Worm (Caenorhabditis elegans): ENCODE data around the gene T24H10.4.

Gene T24H10.4

DNA sequence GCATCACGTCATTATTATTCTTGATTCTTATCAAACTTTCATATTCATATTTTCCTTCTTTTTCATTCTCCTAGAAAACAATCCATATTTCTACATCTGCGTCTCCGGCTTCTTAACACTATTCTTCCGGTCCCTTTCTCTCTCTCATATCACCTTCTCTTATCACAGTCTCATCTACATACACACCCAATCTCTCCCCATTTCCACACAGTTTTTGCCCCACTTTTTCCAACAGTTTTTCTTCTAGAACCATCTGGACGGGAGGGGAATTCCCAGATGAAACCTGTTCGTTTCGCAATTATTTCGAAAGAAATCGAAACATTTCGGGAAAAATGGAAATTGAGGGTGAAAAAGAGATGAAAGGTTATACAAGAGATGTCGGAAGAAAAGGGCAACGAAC, 18.8 kb downstream of the T24H10.4 start:
- TF ChIP-seq ttx-3 (tag; optimal IDR thresholded peaks at IDR 0.05) (no peak), fkh-10 (GFP tag; optimal IDR thresholded peaks at IDR 0.05) (no peak), elt-2 (tag; optimal IDR thresholded peaks at IDR 0.05) (peak; percentile 75), ama-1 (optimal IDR thresholded peaks at IDR 0.05) (no peak), sox-2 (GFP tag; IDR thresholded peaks at IDR 0.05) (no peak)

DNA sequence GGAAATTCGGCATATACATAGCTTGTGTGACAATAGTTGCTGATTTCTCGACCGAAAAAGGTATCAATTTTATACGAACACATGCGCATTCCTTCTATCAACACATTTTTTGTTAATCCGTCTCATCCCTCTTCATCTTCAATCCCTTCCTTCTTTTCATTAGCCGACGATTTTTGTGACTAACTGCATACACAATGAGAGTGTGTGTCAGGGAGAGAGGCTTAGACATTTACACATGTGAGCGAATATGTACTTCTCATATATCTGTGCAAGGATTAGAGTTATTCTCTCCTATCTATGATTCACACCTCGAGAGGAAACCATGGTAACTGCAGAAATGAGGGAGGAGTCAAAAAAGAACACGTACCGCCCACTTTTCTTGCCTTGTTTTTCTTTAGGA, 21.0 kb downstream of the T24H10.4 start:
- TF ChIP-seq pha-4 (tag; optimal IDR thresholded peaks at IDR 0.05): no peak

DNA sequence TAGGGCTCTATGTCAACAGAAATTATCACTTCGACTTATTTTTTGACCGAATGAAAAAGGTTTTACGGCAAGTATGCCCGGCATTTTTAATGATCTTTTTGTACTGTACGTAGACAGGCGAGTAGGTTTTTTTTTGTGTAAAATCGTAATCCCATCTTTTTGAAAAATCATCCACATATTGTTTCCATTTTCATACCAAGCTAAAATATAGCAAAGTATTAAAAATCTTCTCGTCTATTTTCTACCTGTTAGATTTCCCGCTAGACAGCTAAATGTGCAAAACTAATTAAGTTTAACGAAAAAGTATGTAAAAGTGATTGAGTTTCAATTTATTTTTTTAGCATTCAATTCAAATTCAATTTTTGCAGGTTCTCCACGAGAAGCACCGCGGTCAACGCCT, 22.0 kb downstream of the T24H10.4 start, which contains the start of gene C16D2.1:
Gene C16D2.1 (plus strand): TSS at position 301 of the 400 bp plus-strand sequence.
- TF ChIP-seq syd-9 (tag; optimal IDR thresholded peaks at IDR 0.05) (no peak), ceh-24 (tag; optimal IDR thresholded peaks at IDR 0.05) (no peak)

DNA sequence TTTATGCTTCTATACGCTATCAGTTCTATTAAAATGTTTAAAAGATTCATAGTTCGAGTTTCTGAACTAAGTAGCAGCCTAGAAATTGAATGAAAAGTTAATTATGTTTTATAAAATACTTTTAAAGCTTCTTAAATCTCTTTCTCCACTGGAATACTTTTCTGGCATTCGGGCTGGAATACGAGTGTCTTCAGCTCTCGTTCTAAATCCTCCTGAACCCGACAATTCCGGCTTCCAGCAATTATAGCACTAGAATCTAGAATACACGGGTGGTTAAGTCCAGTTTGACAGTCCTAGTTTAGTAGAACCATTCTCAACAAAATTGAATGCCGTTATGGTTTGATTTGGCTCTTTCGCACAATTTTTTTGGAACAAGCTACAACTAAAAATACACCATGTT, 23.0 kb downstream of the T24H10.4 start:
- TF ChIP-seq ets-4 (tag; optimal IDR thresholded peaks at IDR 0.05) (no peak), C38D4.7 (GFP tag; optimal IDR thresholded peaks at IDR 0.05) (no peak), unc-86 (tag; optimal IDR thresholded peaks at IDR 0.05) (no peak)

DNA sequence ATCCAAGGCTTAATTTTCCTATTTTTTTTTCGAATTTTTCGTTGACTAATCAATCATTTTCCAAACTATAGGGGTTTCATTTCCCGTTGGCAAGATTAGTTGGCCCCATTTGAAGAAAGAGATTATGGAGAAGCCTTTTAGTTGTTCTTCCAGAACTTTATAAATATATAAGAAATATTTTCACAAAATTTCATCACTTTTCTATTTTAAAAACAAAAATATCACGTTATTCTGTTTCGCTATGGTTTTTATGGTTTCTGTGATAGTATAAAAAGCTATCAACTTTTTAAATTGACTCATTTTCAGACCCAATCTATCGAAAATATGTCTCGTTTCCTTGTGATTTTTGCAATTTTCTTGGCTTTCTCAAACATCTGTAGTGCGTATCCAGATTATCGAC, 26.5 kb downstream of the T24H10.4 start, which contains the start of gene nlp-78:
Gene nlp-78 (plus strand): TSS at position 301 of the 400 bp plus-strand sequence.
- TF ChIP-seq hlh-8 (tag; optimal IDR thresholded peaks at IDR 0.05) (no peak), ets-4 (tag; optimal IDR thresholded peaks at IDR 0.05) (no peak), odd-2 (tag; optimal IDR thresholded peaks at IDR 0.05) (no peak), sdc-2 (tag; optimal IDR thresholded peaks at IDR 0.05) (no peak), syd-9 (tag; optimal IDR thresholded peaks at IDR 0.05) (no peak), ceh-48 (tag; optimal IDR thresholded peaks at IDR 0.05) (no peak), unc-3 (GFP tag; conservative IDR thresholded peaks at IDR 0.05) (no peak), unc-3 (tag; optimal IDR thresholded peaks at IDR 0.05) (no peak), ceh-34 (tag; optimal IDR thresholded peaks at IDR 0.05) (no peak), lin-11 (tag; optimal IDR thresholded peaks at IDR 0.05) (no peak)

DNA sequence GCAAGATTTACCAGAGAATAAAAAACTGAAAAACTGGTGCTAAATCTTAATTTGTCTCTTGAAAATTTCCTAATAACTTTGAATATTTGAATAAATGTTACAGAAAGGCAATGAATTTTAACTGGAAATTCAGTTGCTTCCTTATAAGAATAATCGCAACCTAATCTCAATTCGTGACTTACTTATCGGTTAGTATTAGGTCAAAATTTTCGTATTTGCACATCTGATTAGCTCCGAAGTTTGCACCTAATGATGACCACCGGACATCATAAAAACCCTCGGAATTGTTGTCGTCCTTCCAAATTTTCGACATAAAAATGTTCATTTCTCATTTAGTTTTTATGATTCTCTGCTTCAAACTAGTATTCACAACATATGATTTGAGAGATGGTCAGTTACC, 28.5 kb downstream of the T24H10.4 start, which contains the start of gene C16D2.3:
Gene C16D2.3 (plus strand): TSS at position 301 of the 400 bp plus-strand sequence.
- TF ChIP-seq rnt-1 (tag; optimal IDR thresholded peaks at IDR 0.05) (no peak), ceh-14 (tag; optimal IDR thresholded peaks at IDR 0.05) (no peak), ahr-1 (tag; optimal IDR thresholded peaks at IDR 0.05) (no peak), ref-2 (tag; optimal IDR thresholded peaks at IDR 0.05) (no peak), madf-2 (tag; optimal IDR thresholded peaks at IDR 0.05) (no peak), T23F11.4 (GFP tag; optimal IDR thresholded peaks at IDR 0.05) (no peak), ztf-16 (tag; optimal IDR thresholded peaks at IDR 0.05) (no peak), dve-1 (tag; optimal IDR thresholded peaks at IDR 0.05) (no peak), ttx-3 (tag; optimal IDR thresholded peaks at IDR 0.05) (no peak), tbx-7 (tag; optimal IDR thresholded peaks at IDR 0.05) (no peak)

DNA sequence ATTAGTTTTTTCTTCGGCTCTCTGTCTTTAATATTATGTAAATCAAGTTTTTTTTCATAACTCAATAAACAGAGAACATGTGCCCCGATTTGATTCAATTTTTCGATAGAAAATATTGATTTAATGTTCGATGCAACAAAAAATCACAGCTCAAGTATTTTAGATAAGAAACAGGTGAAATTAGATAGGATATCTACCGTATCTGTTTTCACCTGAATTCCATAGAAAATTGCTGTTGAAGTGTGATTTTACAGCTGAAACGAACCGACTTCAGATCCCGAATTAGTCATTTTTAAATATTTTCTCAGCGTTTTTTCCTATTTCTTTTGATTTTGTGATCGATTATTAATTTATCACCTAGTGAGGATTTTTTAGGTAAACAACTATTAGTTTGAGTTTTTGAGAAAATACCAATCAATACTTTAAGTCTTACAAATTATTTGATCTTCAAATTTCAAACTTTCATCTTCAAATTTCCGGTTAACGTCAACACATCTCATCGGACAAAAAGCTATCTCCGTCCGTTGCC, 29.9 kb downstream of the T24H10.4 start, which contains the start of gene Y9C2UA.1:
Gene Y9C2UA.1 (plus strand): TSS at position 479 of the 529 bp plus-strand sequence.
- TF ChIP-seq pax-1 (tag; optimal IDR thresholded peaks at IDR 0.05): no peak
- no peak for TF ChIP-seq ceh-18 (tag; optimal IDR thresholded peaks at IDR 0.05)
- no peak for TF ChIP-seq pat-9 (tag; optimal IDR thresholded peaks at IDR 0.05)
- no peak for TF ChIP-seq unc-55 (GFP tag; optimal IDR thresholded peaks at IDR 0.05)
- no peak for TF ChIP-seq elt-4 (tag; optimal IDR thresholded peaks at IDR 0.05)
- no peak for TF ChIP-seq F13H6.1 (tag; optimal IDR thresholded peaks at IDR 0.05)
- TF ChIP-seq syd-9 (tag; optimal IDR thresholded peaks at IDR 0.05): no peak
